Worm (Caenorhabditis elegans): Measurements from ENCODE around the gene C49C3.15.

ce11 chrIV:17342179-17342578 is 8.1 kb downstream of the C49C3.15 start, which contains the start of gene C49C3.9:
- TF ChIP-seq aly-2 (tag; optimal IDR thresholded peaks at IDR 0.05), result no peak
- TF ChIP-seq zag-1 (tag; optimal IDR thresholded peaks at IDR 0.05), result no peak
- TF ChIP-seq elt-1 (tag; optimal IDR thresholded peaks at IDR 0.05), result no peak
- no peak for TF ChIP-seq nhr-77 (tag; optimal IDR thresholded peaks at IDR 0.05)

Measured in whole organism, L3 larva.